Fruit fly (Drosophila melanogaster): ENCODE results near the gene CG11030.

- TF ChIP-seq psq (optimal IDR thresholded peaks at IDR 0.05) (no peak), insv (optimal IDR thresholded peaks at IDR 0.05) (no peak), ttk (optimal IDR thresholded peaks at IDR 0.05) (no peak), h (optimal IDR thresholded peaks at IDR 0.05) (no peak), Sin3A (optimal IDR thresholded peaks at IDR 0.05) (no peak)
Measured at dm6 chr2L:5789268-5789667, 64.8 kb downstream of the CG11030 start.
